Worm (Caenorhabditis elegans) whole organism, L1 larva: ENCODE measurements around the gene cyn-12.

Experiments used
- C04F5.9 ChIP-seq: sonication (generic microtip); optimal IDR thresholded peaks from 2 replicates; lab custom pipeline; 2016; ENCODE audit warnings: missing genetic modification characterization, missing compliant biosample characterization
- C16A3.4 ChIP-seq: fragments of 150-350 bp; optimal IDR thresholded peaks from 2 replicates; lab custom pipeline; 2014; ENCODE audit warnings: missing biosample characterization, missing genetic modification characterization
- C34B4.2 ChIP-seq: sonication (generic microtip); optimal IDR thresholded peaks from 2 replicates; lab custom pipeline; 2017; ENCODE audit warnings: mild to moderate bottlenecking, missing genetic modification characterization, missing compliant biosample characterization
- ama-1 ChIP-seq: fragments of 150-350 bp; optimal IDR thresholded peaks from 2 replicates; lab custom pipeline; 2014
- blmp-1 ChIP-seq: fragments of 150-350 bp; optimal IDR thresholded peaks from 2 replicates; lab custom pipeline; 2014; ENCODE audit warnings: missing biosample characterization, missing genetic modification characterization
- ceh-63 ChIP-seq: fragments of 200-800 bp; sonication (Bioruptor generic); optimal IDR thresholded peaks from 2 replicates; lab custom pipeline; 2018; ENCODE audit warnings: mild to moderate bottlenecking, missing genetic modification characterization, missing compliant biosample characterization
- ceh-90 ChIP-seq: sonication (generic microtip); optimal IDR thresholded peaks from 2 replicates; lab custom pipeline; 2016; ENCODE audit warnings: missing genetic modification characterization, missing compliant biosample characterization
- dpl-1 ChIP-seq, 3 experiments: fragments of 150-350 bp in 2 of 3; sonication (generic microtip) in 1 of 3; optimal IDR thresholded peaks; 2 replicates each; lab custom pipeline; 2014 to 2017; ENCODE audit warnings: missing biosample characterization in 3 of 3, missing genetic modification characterization in 3 of 3, missing genetic modification reagents in 3 of 3
- efl-1 ChIP-seq, 4 experiments: fragments of 150-350 bp; optimal IDR thresholded peaks in 3 of 4; peaks in 1 of 4; 1 replicate in 1 of 4; 2 replicates in 3 of 4; lab custom pipeline; 2014; ENCODE audit warnings: missing biosample characterization in 2 of 4, missing genetic modification characterization in 2 of 4, missing genetic modification reagents in 2 of 4
- egl-13 ChIP-seq: sonication (generic microtip); optimal IDR thresholded peaks from 2 replicates; lab custom pipeline; 2016; ENCODE audit warnings: missing genotype, missing genetic modification reagents, missing genetic modification characterization, missing compliant biosample characterization
- elt-3 ChIP-seq, 6 experiments: fragments of 150-350 bp in 1 of 6; sonication (generic microtip); optimal IDR thresholded peaks; 2 replicates each; lab custom pipeline; 2017 to 2018; ENCODE audit warnings: missing biosample characterization in 6 of 6, missing genetic modification characterization in 6 of 6, inconsistent platforms in 1 of 6
- ets-5 ChIP-seq: fragments of 200-800 bp; sonication (Bioruptor generic); IDR thresholded peaks from 2 replicates; pipeline ENCODE4 v1.3.6; 2022; ENCODE audit warnings: missing genetic modification characterization, missing compliant biosample characterization
- fkh-10 ChIP-seq: sonication (generic microtip); optimal IDR thresholded peaks from 2 replicates; lab custom pipeline; 2017; ENCODE audit warnings: missing biosample characterization, missing genetic modification reagents, missing genetic modification characterization
- fos-1 ChIP-seq: fragments of 150-350 bp; optimal IDR thresholded peaks from 2 replicates; lab custom pipeline; 2014; ENCODE audit warnings: missing biosample characterization, missing genetic modification characterization
- hlh-17 ChIP-seq: fragments of 200-800 bp; sonication (Bioruptor generic); optimal IDR thresholded peaks from 2 replicates; lab custom pipeline; 2018; ENCODE audit warnings: missing genetic modification characterization, mild to moderate bottlenecking, missing compliant biosample characterization, moderate library complexity, borderline replicate concordance
- hpl-2 ChIP-seq: fragments of 150-350 bp; optimal IDR thresholded peaks from 2 replicates; lab custom pipeline; 2014; ENCODE audit warnings: missing biosample characterization, missing genetic modification reagents, missing genetic modification characterization
- lin-13 ChIP-seq: fragments of 150-350 bp; optimal IDR thresholded peaks from 2 replicates; lab custom pipeline; 2014; ENCODE audit warnings: missing biosample characterization, missing genetic modification reagents, missing genetic modification characterization
- lin-15B ChIP-seq: fragments of 150-350 bp; sonication (generic microtip); optimal IDR thresholded peaks from 3 replicates; lab custom pipeline; 2014; ENCODE audit warnings: missing biosample characterization, missing genetic modification characterization
- lin-39 ChIP-seq: fragments of 150-350 bp; optimal IDR thresholded peaks from 2 replicates; lab custom pipeline; 2014; ENCODE audit warnings: missing biosample characterization, missing genetic modification reagents, missing genetic modification characterization
- lir-3 ChIP-seq: sonication (generic microtip); optimal IDR thresholded peaks from 2 replicates; lab custom pipeline; 2016; ENCODE audit warnings: mild to moderate bottlenecking, missing genetic modification characterization, moderate library complexity, missing compliant biosample characterization; ENCODE audit not compliant: poor library complexity
- mef-2 ChIP-seq: fragments of 150-350 bp; optimal IDR thresholded peaks from 2 replicates; lab custom pipeline; 2014; ENCODE audit warnings: missing biosample characterization, missing genetic modification characterization
- nhr-11 ChIP-seq: fragments of 150-350 bp; optimal IDR thresholded peaks from 2 replicates; lab custom pipeline; 2014; ENCODE audit warnings: missing biosample characterization, missing genetic modification characterization
- nhr-77 ChIP-seq: fragments of 150-350 bp; optimal IDR thresholded peaks from 2 replicates; lab custom pipeline; 2014; ENCODE audit warnings: missing biosample characterization, missing genetic modification characterization
- nhr-84 ChIP-seq: sonication (generic microtip); optimal IDR thresholded peaks from 2 replicates; lab custom pipeline; 2017; ENCODE audit warnings: missing biosample characterization, missing genetic modification characterization
- nhr-90 ChIP-seq: sonication (generic microtip); optimal IDR thresholded peaks from 2 replicates; lab custom pipeline; 2016; ENCODE audit warnings: mild to moderate bottlenecking, missing genetic modification characterization, missing compliant biosample characterization; ENCODE audit not compliant: poor library complexity
- pax-3 ChIP-seq: fragments of 200-800 bp; sonication (Bioruptor generic); optimal IDR thresholded peaks from 2 replicates; lab custom pipeline; 2018; ENCODE audit warnings: mild to moderate bottlenecking, missing genetic modification characterization, moderate library complexity, missing compliant biosample characterization
- rnt-1 ChIP-seq: sonication (generic microtip); optimal IDR thresholded peaks from 2 replicates; lab custom pipeline; 2016; ENCODE audit warnings: mild to moderate bottlenecking, missing genetic modification characterization, moderate library complexity, missing compliant biosample characterization
- skn-1 ChIP-seq: fragments of 150-350 bp; optimal IDR thresholded peaks from 2 replicates; lab custom pipeline; 2014; ENCODE audit warnings: missing biosample characterization, missing genetic modification characterization
- snpc-4 ChIP-seq: fragments of 150-350 bp; optimal IDR thresholded peaks from 2 replicates; lab custom pipeline; 2014; ENCODE audit warnings: missing biosample characterization, missing genetic modification characterization
- snu-23 ChIP-seq: sonication (generic microtip); optimal IDR thresholded peaks from 2 replicates; lab custom pipeline; 2016; ENCODE audit warnings: missing genetic modification characterization, missing compliant biosample characterization
- sox-4 ChIP-seq: sonication (generic microtip); optimal IDR thresholded peaks from 2 replicates; lab custom pipeline; 2016; ENCODE audit warnings: missing genetic modification characterization, missing compliant biosample characterization
- swsn-7 ChIP-seq: sonication (generic microtip); optimal IDR thresholded peaks from 2 replicates; lab custom pipeline; 2016; ENCODE audit warnings: missing genetic modification characterization, missing compliant biosample characterization
- tlp-1 ChIP-seq: fragments of 150-350 bp; optimal IDR thresholded peaks from 2 replicates; lab custom pipeline; 2014; ENCODE audit warnings: missing biosample characterization, missing genetic modification characterization
- unc-98 ChIP-seq: fragments of 200-800 bp; sonication (Bioruptor generic); IDR thresholded peaks from 2 replicates; pipeline ENCODE4 v1.3.6; 2022; ENCODE audit warnings: missing genetic modification characterization, missing compliant biosample characterization
- vab-15 ChIP-seq: sonication (generic microtip); optimal IDR thresholded peaks from 2 replicates; lab custom pipeline; 2017; ENCODE audit warnings: missing genotype, mild to moderate bottlenecking, missing genetic modification characterization, missing compliant biosample characterization
- xbp-1 ChIP-seq: sonication (generic microtip); optimal IDR thresholded peaks from 2 replicates; lab custom pipeline; 2016; ENCODE audit warnings: missing genetic modification characterization, missing compliant biosample characterization
- zag-1 ChIP-seq: fragments of 150-350 bp; optimal IDR thresholded peaks from 2 replicates; lab custom pipeline; 2014; ENCODE audit warnings: missing biosample characterization, missing genetic modification characterization
- zip-4 ChIP-seq: fragments of 200-800 bp; sonication (Bioruptor generic); optimal IDR thresholded peaks from 2 replicates; lab custom pipeline; 2018; ENCODE audit warnings: mild to moderate bottlenecking, missing genetic modification characterization, moderate library complexity, missing compliant biosample characterization
- ztf-11 ChIP-seq, 2 experiments: sonication (generic microtip); optimal IDR thresholded peaks; 2 replicates each; lab custom pipeline; 2016 to 2017; ENCODE audit warnings: missing genetic modification characterization in 2 of 2, missing biosample characterization in 1 of 2, missing compliant biosample characterization in 1 of 2
- ztf-4 ChIP-seq: fragments of 150-350 bp; optimal IDR thresholded peaks from 2 replicates; lab custom pipeline; 2014; ENCODE audit warnings: missing biosample characterization, missing genetic modification characterization

Gene cyn-12

DNA sequence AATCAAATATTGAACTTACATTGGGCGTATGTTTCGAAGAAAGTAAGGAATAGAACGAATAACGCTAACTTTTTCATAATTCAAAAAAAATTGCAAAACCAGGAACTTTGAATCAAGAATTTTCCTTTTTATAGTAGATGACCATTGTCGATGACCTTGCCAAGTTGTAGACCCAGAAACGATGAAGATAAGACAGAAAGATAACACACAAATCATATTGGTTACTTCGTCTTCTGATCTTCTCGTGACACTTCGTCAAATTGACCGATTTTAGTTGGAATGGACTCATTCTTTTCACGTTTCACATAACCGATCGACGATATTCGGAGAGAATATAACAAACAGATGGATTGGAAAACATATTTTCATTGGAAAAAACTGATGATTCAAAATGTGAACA is 1.2 kb downstream of the cyn-12 start, which contains the start of gene grsp-3 (continued):
- TF ChIP-seq dpl-1 (GFP tag; optimal IDR thresholded peaks at IDR 0.05; lab: Kevin White, UChicago) (peak in 1 of 3 experiments; percentile 26), nhr-90 (tag; lab: Kevin White, UChicago) (no peak), unc-98 (GFP tag; lab: Robert Waterston, UW) (no peak), C04F5.9 (tag; lab: Kevin White, UChicago) (no peak), hlh-17 (GFP tag; lab: Kevin White, UChicago) (no peak), nhr-11 (tag; lab: Kevin White, UChicago) (no peak), snpc-4 (tag; lab: Kevin White, UChicago) (no peak), fkh-10 (GFP tag; lab: Kevin White, UChicago) (no peak), zag-1 (tag; lab: Kevin White, UChicago) (no peak), ztf-4 (tag; lab: Kevin White, UChicago) (no peak), ets-5 (no peak), zip-4 (GFP tag; lab: Kevin White, UChicago) (no peak), lir-3 (no peak), fos-1 (no peak), C16A3.4 (no peak), ztf-11 (tag; optimal IDR thresholded peaks at IDR 0.05; lab: Kevin White, UChicago) (no peak), rnt-1 (tag; lab: Kevin White, UChicago) (peak; percentile 7), ama-1 (lab: Kevin White, UChicago) (no peak), egl-13 (no peak), nhr-84 (no peak), lin-15B (no peak), mef-2 (no peak), xbp-1 (tag; lab: Kevin White, UChicago) (no peak), efl-1 (optimal IDR thresholded peaks at IDR 0.05; lab: Kevin White, UChicago) (no peak), efl-1 (GFP tag; optimal IDR thresholded peaks at IDR 0.05 in 1 of 2; lab: Kevin White, UChicago) (no peak), lin-39 (tag; lab: Kevin White, UChicago) (no peak), swsn-7 (tag; lab: Kevin White, UChicago) (no peak), vab-15 (tag; lab: Kevin White, UChicago) (no peak), hpl-2 (GFP tag; lab: Kevin White, UChicago) (no peak), elt-3 (tag; optimal IDR thresholded peaks at IDR 0.05; lab: Kevin White, UChicago) (peak in 2 of 6 experiments; percentile 59 to 95), skn-1 (tag; lab: Kevin White, UChicago) (no peak)

DNA sequence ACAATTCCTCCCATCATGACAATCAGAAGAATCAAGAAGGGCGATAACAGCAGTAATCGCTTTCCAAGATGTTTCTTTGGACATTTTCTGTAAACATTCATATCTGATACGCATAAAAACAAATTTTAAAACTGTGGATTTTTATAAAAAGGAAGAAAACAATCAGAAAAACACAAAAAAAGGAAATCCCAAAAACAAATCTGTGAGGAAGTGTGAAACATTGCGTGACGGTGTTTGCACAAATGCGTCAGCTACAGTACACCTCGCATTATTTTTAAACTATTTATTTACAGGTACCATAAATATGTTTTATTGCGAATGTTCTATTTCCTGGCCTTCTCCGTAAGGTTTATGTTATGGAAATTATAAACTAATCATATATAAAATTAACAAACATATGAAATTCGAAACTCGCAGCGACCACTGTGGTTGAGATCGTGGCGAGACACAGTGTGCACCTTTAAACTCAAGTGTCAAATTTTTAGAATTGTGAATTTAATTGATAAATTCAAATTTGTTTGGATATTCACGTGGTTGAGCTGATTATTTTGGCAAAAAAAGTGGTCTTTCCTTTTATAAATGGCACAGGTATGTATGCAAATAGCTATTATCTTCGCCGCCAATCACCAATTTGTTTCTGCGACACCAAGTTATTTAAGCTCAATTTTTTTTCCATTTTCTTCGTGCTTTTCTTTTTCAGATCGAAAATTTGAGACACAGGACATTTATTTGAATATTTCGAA is 11.5 kb downstream of the cyn-12 start, which contains the start of the genes C34D4.10 and str-48:
TSS of gene C34D4.10 (minus strand) at position 101 of the 743 bp plus-strand sequence.
TSS of gene str-48 (plus strand) at position 693 of the 743 bp plus-strand sequence.
- TF ChIP-seq ceh-63 (no peak), egl-13 (no peak), ceh-90 (tag; lab: Kevin White, UChicago) (no peak), nhr-77 (tag; lab: Kevin White, UChicago) (no peak), pax-3 (tag; lab: Kevin White, UChicago) (no peak), mef-2 (no peak), lin-13 (GFP tag; lab: Kevin White, UChicago) (no peak), nhr-90 (tag; lab: Kevin White, UChicago) (no peak), tlp-1 (no peak)

ce11 chrIV:7114599-7114998 is 18.4 kb downstream of the cyn-12 start, which contains the start of gene nas-8:
nas-8 (plus strand) TSS chrIV:7114899.
- TF ChIP-seq C34B4.2 (tag; lab: Kevin White, UChicago) = no peak
- TF ChIP-seq sox-4 (tag; lab: Kevin White, UChicago) = no peak
- TF ChIP-seq blmp-1 (tag; lab: Kevin White, UChicago) = no peak
- TF ChIP-seq ztf-4 (tag; lab: Kevin White, UChicago) = no peak
- TF ChIP-seq snu-23 (GFP tag; lab: Kevin White, UChicago) = peak; percentile 11
- TF ChIP-seq, all 84 proteins: peak for 1
